Worm (Caenorhabditis elegans) whole organism, mixed stage, embryonic: ENCODE results near the gene ZC404.15.

Experiments used
- M03D4.4 ChIP-seq: sonication (generic microtip); optimal IDR thresholded peaks from 2 replicates; lab custom pipeline; 2017; ENCODE audit warnings: mild to moderate bottlenecking, missing genetic modification characterization, missing compliant biosample characterization
- bed-3 ChIP-seq: fragments of 200-800 bp; sonication (Bioruptor generic); optimal IDR thresholded peaks from 3 replicates; lab custom pipeline; 2018; ENCODE audit warnings: mild to moderate bottlenecking, missing genetic modification characterization, moderate library complexity, missing compliant biosample characterization
- blmp-1 ChIP-seq: fragments of 150-350 bp; optimal IDR thresholded peaks from 2 replicates; lab custom pipeline; 2014; ENCODE audit warnings: missing biosample characterization, missing genetic modification characterization
- ceh-39 ChIP-seq: fragments of 150-350 bp; optimal IDR thresholded peaks from 2 replicates; lab custom pipeline; 2014; ENCODE audit warnings: missing biosample characterization, missing genetic modification characterization
- ceh-83 ChIP-seq: fragments of 200-800 bp; sonication (Bioruptor generic); optimal IDR thresholded peaks from 2 replicates; lab custom pipeline; 2018; ENCODE audit warnings: mild to moderate bottlenecking, missing genetic modification characterization, missing compliant biosample characterization
- ces-1 ChIP-seq: fragments of 150-350 bp; optimal IDR thresholded peaks from 2 replicates; lab custom pipeline; 2014; ENCODE audit warnings: missing biosample characterization, missing genetic modification reagents, missing genetic modification characterization
- cnd-1 ChIP-seq: fragments of 200-800 bp; sonication (Bioruptor generic); optimal IDR thresholded peaks from 2 replicates; lab custom pipeline; 2018; ENCODE audit warnings: mild to moderate bottlenecking, missing genetic modification characterization, missing compliant biosample characterization
- drap-1 ChIP-seq: fragments of 200-800 bp; sonication (Bioruptor generic); optimal IDR thresholded peaks from 3 replicates; lab custom pipeline; 2018; ENCODE audit warnings: mild to moderate bottlenecking, missing genetic modification characterization, missing compliant biosample characterization
- ham-2 ChIP-seq: fragments of 200-800 bp; sonication (Bioruptor generic); optimal IDR thresholded peaks from 2 replicates; lab custom pipeline; 2018; ENCODE audit warnings: mild to moderate bottlenecking, missing genetic modification characterization, missing compliant biosample characterization
- hlh-1 ChIP-seq: fragments of 150-350 bp; optimal IDR thresholded peaks from 2 replicates; lab custom pipeline; 2014; ENCODE audit warnings: missing biosample characterization, missing genetic modification reagents, missing genetic modification characterization
- lin-32 ChIP-seq: fragments of 200-800 bp; sonication (Bioruptor generic); optimal IDR thresholded peaks from 2 replicates; lab custom pipeline; 2018; ENCODE audit warnings: mild to moderate bottlenecking, missing genetic modification characterization, missing compliant biosample characterization
- lsy-2 ChIP-seq: fragments of 150-350 bp; optimal IDR thresholded peaks from 2 replicates; lab custom pipeline; 2014; ENCODE audit warnings: missing biosample characterization, missing genetic modification characterization
- mab-5 ChIP-seq: fragments of 150-350 bp; optimal IDR thresholded peaks from 2 replicates; lab custom pipeline; 2014; ENCODE audit warnings: missing biosample characterization, missing genetic modification characterization
- mep-1 ChIP-seq: fragments of 150-350 bp; optimal IDR thresholded peaks from 2 replicates; lab custom pipeline; 2017; ENCODE audit warnings: missing biosample characterization, missing genetic modification reagents, missing genetic modification characterization, inconsistent platforms
- mls-2 ChIP-seq: sonication (generic microtip); optimal IDR thresholded peaks from 2 replicates; lab custom pipeline; 2016; ENCODE audit warnings: mild to moderate bottlenecking, missing genetic modification characterization, moderate library complexity, missing compliant biosample characterization
- nhr-12 ChIP-seq: fragments of 150-350 bp; optimal IDR thresholded peaks from 2 replicates; lab custom pipeline; 2014; ENCODE audit warnings: missing biosample characterization, missing genetic modification characterization
- nhr-2 ChIP-seq: fragments of 150-350 bp; optimal IDR thresholded peaks from 2 replicates; lab custom pipeline; 2014; ENCODE audit warnings: missing biosample characterization, missing genetic modification characterization
- nhr-237 ChIP-seq: fragments of 150-350 bp; optimal IDR thresholded peaks from 2 replicates; lab custom pipeline; 2014; ENCODE audit warnings: missing biosample characterization, missing genetic modification characterization
- nhr-28 ChIP-seq: fragments of 150-350 bp; optimal IDR thresholded peaks from 2 replicates; lab custom pipeline; 2014; ENCODE audit warnings: missing biosample characterization, missing genetic modification characterization
- nhr-76 ChIP-seq: sonication (generic microtip); optimal IDR thresholded peaks from 2 replicates; lab custom pipeline; 2017; ENCODE audit warnings: missing biosample characterization, missing genetic modification characterization
- pha-4 ChIP-seq: fragments of 150-350 bp; optimal IDR thresholded peaks from 2 replicates; lab custom pipeline; 2018; ENCODE audit warnings: missing biosample characterization, missing genetic modification reagents, missing genetic modification characterization
- sem-2 ChIP-seq: fragments of 200-800 bp; sonication (Bioruptor generic); optimal IDR thresholded peaks from 2 replicates; lab custom pipeline; 2018; ENCODE audit warnings: mild to moderate bottlenecking, missing genetic modification characterization, missing compliant biosample characterization
- snpc-4 ChIP-seq: fragments of 150-350 bp; optimal IDR thresholded peaks from 2 replicates; lab custom pipeline; 2014; ENCODE audit warnings: missing biosample characterization, missing genetic modification characterization
- sptf-1 ChIP-seq: sonication (generic microtip); optimal IDR thresholded peaks from 2 replicates; lab custom pipeline; 2017; ENCODE audit warnings: mild to moderate bottlenecking, missing genetic modification characterization, moderate library complexity, missing compliant biosample characterization
- tbx-8 ChIP-seq: fragments of 200-800 bp; sonication (Bioruptor generic); optimal IDR thresholded peaks from 2 replicates; lab custom pipeline; 2018; ENCODE audit warnings: mild to moderate bottlenecking, missing genetic modification characterization, moderate library complexity, missing compliant biosample characterization
- unc-120 ChIP-seq: sonication (generic microtip); optimal IDR thresholded peaks from 2 replicates; lab custom pipeline; 2017; ENCODE audit warnings: missing genetic modification characterization, missing compliant biosample characterization; ENCODE audit not compliant: poor library complexity, severe bottlenecking
- unc-39 ChIP-seq: fragments of 150-350 bp; optimal IDR thresholded peaks from 2 replicates; lab custom pipeline; 2014; ENCODE audit warnings: missing biosample characterization, missing genetic modification characterization
- unc-62 ChIP-seq: fragments of 150-350 bp; optimal IDR thresholded peaks from 2 replicates; lab custom pipeline; 2014; ENCODE audit warnings: missing biosample characterization, missing genetic modification reagents, missing genetic modification characterization
- zip-8 ChIP-seq: fragments of 150-350 bp; optimal IDR thresholded peaks from 2 replicates; lab custom pipeline; 2014; ENCODE audit warnings: missing biosample characterization, missing genetic modification characterization
- ztf-11 ChIP-seq: fragments of 150-350 bp; optimal IDR thresholded peaks from 2 replicates; lab custom pipeline; 2014; ENCODE audit warnings: missing biosample characterization, missing genetic modification characterization

The ZC404.15 gene

ce11 chrV:6829404-6829803 is 49.1 kb downstream of the ZC404.15 start, which contains the start of gene col-141:
col-141 (plus strand) TSS chrV:6829704.
- no peak for TF ChIP-seq nhr-76 (tag; lab: Kevin White, UChicago)
- TF ChIP-seq unc-62 (GFP tag; lab: Kevin White, UChicago), result no peak
- TF ChIP-seq cnd-1 (tag; lab: Kevin White, UChicago), result no peak
- no peak for TF ChIP-seq ceh-39 (tag; lab: Kevin White, UChicago)
- no peak for TF ChIP-seq bed-3 (GFP tag; lab: Kevin White, UChicago)
- TF ChIP-seq ztf-11, result no peak
- no peak for TF ChIP-seq hlh-1 (tag; lab: Kevin White, UChicago)
- no peak for TF ChIP-seq nhr-2 (tag; lab: Kevin White, UChicago)
- no peak for TF ChIP-seq snpc-4 (tag; lab: Kevin White, UChicago)
- no peak for TF ChIP-seq ham-2 (GFP tag; lab: Kevin White, UChicago)
- no peak for TF ChIP-seq mab-5 (tag; lab: Kevin White, UChicago)
- no peak for TF ChIP-seq zip-8 (tag; lab: Kevin White, UChicago)
- TF ChIP-seq unc-39 (tag; lab: Kevin White, UChicago), result no peak

- TF ChIP-seq drap-1 (GFP tag; lab: Kevin White, UChicago), result no peak
- TF ChIP-seq mep-1 (tag; lab: Kevin White, UChicago), result no peak
- no peak for TF ChIP-seq nhr-28 (tag; lab: Kevin White, UChicago)
- TF ChIP-seq ces-1 (GFP tag; lab: Kevin White, UChicago), result no peak
- no peak for TF ChIP-seq bed-3 (GFP tag; lab: Kevin White, UChicago)
- TF ChIP-seq nhr-12, result no peak
- TF ChIP-seq lsy-2, result no peak
- TF ChIP-seq unc-62 (GFP tag; lab: Kevin White, UChicago), result no peak
- no peak for TF ChIP-seq zip-8 (tag; lab: Kevin White, UChicago)
- TF ChIP-seq hlh-1 (tag; lab: Kevin White, UChicago), result no peak
- TF ChIP-seq sem-2, result no peak
- TF ChIP-seq nhr-76 (tag; lab: Kevin White, UChicago), result no peak
- no peak for TF ChIP-seq tbx-8
- TF ChIP-seq unc-120 (tag; lab: Kevin White, UChicago), result no peak
- no peak for TF ChIP-seq lin-32 (GFP tag; lab: Kevin White, UChicago)
- no peak for TF ChIP-seq M03D4.4
- no peak for TF ChIP-seq mab-5 (tag; lab: Kevin White, UChicago)
- TF ChIP-seq, all 35 proteins: peak for 0
Observed at ce11 chrV:6830075-6830474, 49.8 kb downstream of the ZC404.15 start.

ce11 chrV:6830755-6831227 is 50.5 kb downstream of the ZC404.15 start, which contains the start of gene col-142:
col-142 (plus strand) TSS chrV:6831177.
- TF ChIP-seq lsy-2 (no peak), snpc-4 (tag; lab: Kevin White, UChicago) (no peak), sptf-1 (tag; lab: Kevin White, UChicago) (no peak), zip-8 (tag; lab: Kevin White, UChicago) (no peak), ham-2 (GFP tag; lab: Kevin White, UChicago) (no peak), pha-4 (tag; lab: Kevin White, UChicago) (no peak), M03D4.4 (no peak), ces-1 (GFP tag; lab: Kevin White, UChicago) (no peak), mls-2 (no peak), ztf-11 (no peak), nhr-2 (tag; lab: Kevin White, UChicago) (no peak)

- TF ChIP-seq pha-4 (tag; lab: Kevin White, UChicago) (no peak), ham-2 (GFP tag; lab: Kevin White, UChicago) (no peak), drap-1 (GFP tag; lab: Kevin White, UChicago) (no peak), ces-1 (GFP tag; lab: Kevin White, UChicago) (no peak), snpc-4 (tag; lab: Kevin White, UChicago) (no peak), nhr-237 (no peak), mep-1 (tag; lab: Kevin White, UChicago) (no peak), M03D4.4 (no peak), ceh-83 (GFP tag; lab: Kevin White, UChicago) (no peak), bed-3 (GFP tag; lab: Kevin White, UChicago) (no peak), mab-5 (tag; lab: Kevin White, UChicago) (no peak), mls-2 (no peak), unc-39 (tag; lab: Kevin White, UChicago) (no peak), cnd-1 (tag; lab: Kevin White, UChicago) (no peak), ztf-11 (no peak), tbx-8 (no peak), ceh-39 (tag; lab: Kevin White, UChicago) (no peak), blmp-1 (no peak)
Observed at ce11 chrV:6831539-6831938, 51.3 kb downstream of the ZC404.15 start.
